Fruit fly (Drosophila melanogaster) whole organism, embryonic: ENCODE data around the gene Tim17b1.

Experiments used
- ATbp ChIP-seq: fragments of 200-800 bp; sonication (Bioruptor generic); optimal IDR thresholded peaks from 2 replicates; lab custom pipeline; 2017; ENCODE audit warnings: missing biosample characterization, mild to moderate bottlenecking, missing genetic modification characterization, missing genetic modification reagents
- Bteb2 ChIP-seq: fragments of 200-800 bp; sonication (Bioruptor generic); optimal IDR thresholded peaks from 2 replicates; lab custom pipeline; 2016; ENCODE audit warnings: missing biosample characterization, missing genetic modification characterization
- CG10274 ChIP-seq: fragments of 200-800 bp; sonication (Bioruptor generic); optimal IDR thresholded peaks from 3 replicates; lab custom pipeline; 2017; ENCODE audit warnings: missing biosample characterization, mild to moderate bottlenecking, missing genetic modification characterization
- CG10543 ChIP-seq: fragments of 200-800 bp; sonication (Bioruptor generic); optimal IDR thresholded peaks from 3 replicates; lab custom pipeline; 2017; ENCODE audit warnings: missing biosample characterization, mild to moderate bottlenecking, missing genetic modification characterization, moderate library complexity
- CG10979 ChIP-seq: fragments of 200-800 bp; sonication (Bioruptor generic); optimal IDR thresholded peaks from 2 replicates; lab custom pipeline; 2018; ENCODE audit warnings: missing biosample characterization, mild to moderate bottlenecking, missing genetic modification characterization, moderate library complexity
- CG12942 ChIP-seq: fragments of 200-800 bp; sonication (Bioruptor generic); optimal IDR thresholded peaks from 3 replicates; lab custom pipeline; 2016; ENCODE audit warnings: missing biosample characterization, missing genetic modification characterization
- CG15269 ChIP-seq: fragments of 200-800 bp; sonication (Bioruptor generic); optimal IDR thresholded peaks from 2 replicates; lab custom pipeline; 2018; ENCODE audit warnings: missing biosample characterization, mild to moderate bottlenecking, missing genetic modification characterization, moderate library complexity
- CG1603 ChIP-seq: fragments of 200-800 bp; sonication (Bioruptor generic); optimal IDR thresholded peaks from 2 replicates; lab custom pipeline; 2019; ENCODE audit warnings: missing biosample characterization, mild to moderate bottlenecking, missing genetic modification characterization, moderate library complexity
- CG30403 ChIP-seq: fragments of 200-800 bp; sonication (Bioruptor generic); optimal IDR thresholded peaks from 3 replicates; lab custom pipeline; 2016; ENCODE audit warnings: missing biosample characterization, missing genetic modification characterization
- CG31388 ChIP-seq: fragments of 200-800 bp; sonication (Bioruptor generic); optimal IDR thresholded peaks from 2 replicates; lab custom pipeline; 2016; ENCODE audit warnings: missing biosample characterization, missing genetic modification characterization
- CG3407 ChIP-seq: fragments of 200-800 bp; sonication (Bioruptor generic); optimal IDR thresholded peaks from 2 replicates; lab custom pipeline; 2018; ENCODE audit warnings: missing biosample characterization, mild to moderate bottlenecking, missing genetic modification characterization
- CG42726 ChIP-seq: fragments of 200-800 bp; sonication (Bioruptor generic); IDR thresholded peaks from 2 replicates; pipeline ENCODE4 v1.3.6; 2022; ENCODE audit warnings: missing biosample characterization, missing genetic modification characterization; ENCODE audit not compliant: partially characterized antibody
- CG4707 ChIP-seq: fragments of 200-800 bp; sonication (Bioruptor generic); optimal IDR thresholded peaks from 2 replicates; lab custom pipeline; 2018; ENCODE audit warnings: missing biosample characterization, mild to moderate bottlenecking, missing genetic modification characterization, moderate library complexity
- CG5245 ChIP-seq: fragments of 200-800 bp; sonication (Bioruptor generic); optimal IDR thresholded peaks from 3 replicates; lab custom pipeline; 2016; ENCODE audit warnings: missing biosample characterization, missing genetic modification characterization
- CG6854 ChIP-seq: fragments of 200-800 bp; sonication (Bioruptor generic); optimal IDR thresholded peaks from 3 replicates; lab custom pipeline; 2017; ENCODE audit warnings: missing biosample characterization, mild to moderate bottlenecking, missing genetic modification characterization
- CG8388 ChIP-seq: fragments of 200-800 bp; sonication (Bioruptor generic); optimal IDR thresholded peaks from 2 replicates; lab custom pipeline; 2019; ENCODE audit warnings: missing biosample characterization, mild to moderate bottlenecking, missing genetic modification characterization, moderate library complexity
- CTCF ChIP-seq: fragments of 200-800 bp; sonication (Bioruptor generic); optimal IDR thresholded peaks from 2 replicates; lab custom pipeline; 2017; ENCODE audit warnings: missing biosample characterization, mild to moderate bottlenecking, missing genetic modification characterization, moderate library complexity
- Chrac-16 ChIP-seq: fragments of 200-800 bp; sonication (Bioruptor generic); optimal IDR thresholded peaks from 3 replicates; lab custom pipeline; 2016; ENCODE audit warnings: missing biosample characterization, missing genetic modification characterization
- Fer1 ChIP-seq: fragments of 200-800 bp; sonication (Bioruptor generic); optimal IDR thresholded peaks from 2 replicates; lab custom pipeline; 2017; ENCODE audit warnings: missing biosample characterization, mild to moderate bottlenecking, missing genetic modification characterization
- Fer3 ChIP-seq: fragments of 200-800 bp; sonication (Bioruptor generic); optimal IDR thresholded peaks from 2 replicates; lab custom pipeline; 2018; ENCODE audit warnings: missing biosample characterization, mild to moderate bottlenecking, missing genetic modification characterization, moderate library complexity
- H2.0 ChIP-seq: fragments of 200-800 bp; sonication (Bioruptor generic); IDR thresholded peaks from 2 replicates; pipeline ENCODE4 v1.3.6; 2022; ENCODE audit warnings: missing biosample characterization, missing genetic modification characterization
- HLHmδ ChIP-seq: fragments of 200-800 bp; sonication (Bioruptor generic); optimal IDR thresholded peaks from 2 replicates; lab custom pipeline; 2018; ENCODE audit warnings: missing biosample characterization, mild to moderate bottlenecking, missing genetic modification characterization, moderate library complexity
- Hand ChIP-seq: fragments of 200-800 bp; sonication (Bioruptor generic); optimal IDR thresholded peaks from 2 replicates; lab custom pipeline; 2017; ENCODE audit warnings: mild to moderate bottlenecking, missing biosample characterization, missing genetic modification reagents, missing genetic modification characterization
- Hr3 ChIP-seq: fragments of 200-800 bp; sonication (Bioruptor generic); optimal IDR thresholded peaks from 3 replicates; lab custom pipeline; 2016; ENCODE audit warnings: missing biosample characterization, missing genetic modification characterization
- MTF-1 ChIP-seq: fragments of 200-800 bp; sonication (Bioruptor generic); optimal IDR thresholded peaks from 2 replicates; lab custom pipeline; 2018; ENCODE audit warnings: missing biosample characterization, mild to moderate bottlenecking, missing genetic modification characterization, borderline replicate concordance
- Mad ChIP-seq: fragments of 200-800 bp; sonication (Bioruptor generic); optimal IDR thresholded peaks from 2 replicates; lab custom pipeline; 2016; ENCODE audit warnings: missing biosample characterization, missing genetic modification characterization
- Mes4 ChIP-seq: fragments of 200-800 bp; sonication (Bioruptor generic); optimal IDR thresholded peaks from 2 replicates; lab custom pipeline; 2016; ENCODE audit warnings: missing biosample characterization, missing genetic modification characterization
- NC2α ChIP-seq: fragments of 200-800 bp; sonication (Bioruptor generic); optimal IDR thresholded peaks from 2 replicates; lab custom pipeline; 2016; ENCODE audit warnings: missing biosample characterization, missing genetic modification characterization
- PHDP ChIP-seq: fragments of 200-800 bp; sonication (Bioruptor generic); optimal IDR thresholded peaks from 3 replicates; lab custom pipeline; 2018; ENCODE audit warnings: missing biosample characterization, mild to moderate bottlenecking, missing genetic modification characterization, moderate library complexity
- Side ChIP-seq: fragments of 200-800 bp; sonication (Bioruptor generic); optimal IDR thresholded peaks from 2 replicates; lab custom pipeline; 2016; ENCODE audit warnings: missing biosample characterization, missing genetic modification characterization
- Xrp1 ChIP-seq: fragments of 200-800 bp; sonication (Bioruptor generic); IDR thresholded peaks from 2 replicates; pipeline ENCODE4 v1.3.6; 2022; ENCODE audit warnings: missing biosample characterization, missing genetic modification characterization
- croc ChIP-seq: fragments of 200-800 bp; sonication (Bioruptor generic); conservative IDR thresholded peaks from 3 replicates; pipeline ENCODE4 v1.3.6; 2022; ENCODE audit warnings: missing biosample characterization, missing genetic modification characterization
- crol ChIP-seq: fragments of 200-800 bp; sonication (Bioruptor generic); IDR thresholded peaks from 2 replicates; pipeline ENCODE4 v1.3.6; 2022; ENCODE audit warnings: missing biosample characterization, missing genetic modification characterization
- dati ChIP-seq: fragments of 200-800 bp; sonication (Bioruptor generic); IDR thresholded peaks from 2 replicates; pipeline ENCODE4 v1.3.6; 2022; ENCODE audit warnings: missing biosample characterization, missing genetic modification characterization
- dmrt99B ChIP-seq: fragments of 200-800 bp; sonication (Bioruptor generic); optimal IDR thresholded peaks from 2 replicates; lab custom pipeline; 2018; ENCODE audit warnings: missing biosample characterization, mild to moderate bottlenecking, missing genetic modification characterization, moderate library complexity
- eyg ChIP-seq: fragments of 200-800 bp; sonication (Bioruptor generic); optimal IDR thresholded peaks from 3 replicates; lab custom pipeline; 2016; ENCODE audit warnings: missing biosample characterization, missing genetic modification characterization
- fd64A ChIP-seq: fragments of 200-800 bp; sonication (Bioruptor generic); optimal IDR thresholded peaks from 3 replicates; lab custom pipeline; 2018; ENCODE audit warnings: missing biosample characterization, mild to moderate bottlenecking, missing genetic modification characterization
- grau ChIP-seq: fragments of 200-800 bp; optimal IDR thresholded peaks from 3 replicates; lab custom pipeline; 2019; ENCODE audit warnings: missing biosample characterization, mild to moderate bottlenecking, missing genetic modification characterization, moderate library complexity
- hb ChIP-seq: fragments of 200-800 bp; sonication (Bioruptor generic); IDR thresholded peaks from 3 replicates; pipeline ENCODE4 v1.3.6; 2022; ENCODE audit warnings: missing biosample characterization, missing genetic modification characterization; ENCODE audit not compliant: partially characterized antibody
- hth ChIP-seq: fragments of >200 bp; optimal IDR thresholded peaks from 2 replicates; lab custom pipeline; 2017; ENCODE audit warnings: inconsistent platforms
- jumu ChIP-seq: fragments of 200-800 bp; sonication (Bioruptor generic); optimal IDR thresholded peaks from 3 replicates; lab custom pipeline; 2016; ENCODE audit warnings: missing biosample characterization, missing genetic modification characterization
- kni ChIP-seq: fragments of 200-800 bp; sonication (Bioruptor generic); optimal IDR thresholded peaks from 3 replicates; lab custom pipeline; 2017; ENCODE audit warnings: mild to moderate bottlenecking, missing biosample characterization, missing genetic modification reagents, missing genetic modification characterization
- nom ChIP-seq: fragments of 200-800 bp; sonication (Bioruptor generic); optimal IDR thresholded peaks from 2 replicates; lab custom pipeline; 2017; ENCODE audit warnings: missing biosample characterization, missing genetic modification characterization, mild to moderate bottlenecking, moderate library complexity, missing genetic modification reagents
- odd ChIP-seq: fragments of 200-800 bp; sonication (Bioruptor generic); optimal IDR thresholded peaks from 2 replicates; lab custom pipeline; 2017; ENCODE audit warnings: missing biosample characterization, mild to moderate bottlenecking, missing genetic modification characterization
- pb ChIP-seq: fragments of 200-800 bp; sonication (Bioruptor generic); optimal IDR thresholded peaks from 3 replicates; lab custom pipeline; 2016; ENCODE audit warnings: missing biosample characterization, missing genetic modification characterization
- row ChIP-seq: fragments of 200-800 bp; sonication (Bioruptor generic); IDR thresholded peaks from 3 replicates; pipeline ENCODE4 v1.3.6; 2022; ENCODE audit warnings: missing biosample characterization, missing genetic modification characterization
- sim ChIP-seq: fragments of 200-800 bp; sonication (Bioruptor generic); IDR thresholded peaks from 2 replicates; pipeline ENCODE4 v1.3.6; 2022; ENCODE audit warnings: missing biosample characterization, missing genetic modification characterization
- so ChIP-seq: fragments of 200-800 bp; sonication (Bioruptor generic); IDR thresholded peaks from 3 replicates; pipeline ENCODE4 v1.3.6; 2022; ENCODE audit warnings: missing biosample characterization, missing genetic modification characterization
- tap ChIP-seq: fragments of 200-800 bp; optimal IDR thresholded peaks from 3 replicates; lab custom pipeline; 2019; ENCODE audit warnings: missing biosample characterization, mild to moderate bottlenecking, missing genetic modification characterization, moderate library complexity
- tin ChIP-seq: fragments of 200-800 bp; sonication (Bioruptor generic); optimal IDR thresholded peaks from 3 replicates; lab custom pipeline; 2016; ENCODE audit warnings: missing biosample characterization, missing genetic modification characterization
- vvl ChIP-seq: fragments of 200-800 bp; sonication (Bioruptor generic); IDR thresholded peaks from 2 replicates; pipeline ENCODE4 v1.3.6; 2022; ENCODE audit warnings: missing biosample characterization, missing genetic modification characterization

Gene Tim17b1

dm6 chr3R:5300620-5301019 is 675 bp downstream of the Tim17b1 start (continued):
- TF ChIP-seq Hr3 (peak; percentile 4), CG8388 (GFP tag; lab: Kevin White, UChicago) (no peak), CTCF (GFP tag; lab: Kevin White, UChicago) (peak; percentile 92), hb (0 out of 3 replicates have a peak, but pooled peaks have one; percentile 40), grau (tag; lab: Kevin White, UChicago) (peak; percentile 10), CG6854 (GFP tag; lab: Kevin White, UChicago) (no peak), CG31388 (GFP tag; lab: Kevin White, UChicago) (no peak), pb (peak; percentile 0), Chrac-16 (GFP tag; lab: Kevin White, UChicago) (peak; percentile 24), Mad (GFP tag; lab: Kevin White, UChicago) (peak; percentile 15), CG12942 (no peak), kni (peak; percentile 15), tap (tag; lab: Kevin White, UChicago) (no peak), dmrt99B (peak; percentile 32), Hand (GFP tag; lab: Kevin White, UChicago) (no peak), HLHmδ (GFP tag; lab: Kevin White, UChicago) (peak; percentile 65), CG1603 (tag; lab: Kevin White, UChicago) (peak; percentile 26), croc (GFP tag; lab: Robert Waterston, UW) (0 out of 3 replicates have a peak, but pooled peaks have one; percentile 13), sim (GFP tag; lab: Robert Waterston, UW) (no peak), MTF-1 (GFP tag; lab: Kevin White, UChicago) (peak; percentile 41), odd (GFP tag; lab: Kevin White, UChicago) (peak; percentile 34), row (GFP tag; lab: Robert Waterston, UW) (no peak), nom (peak; percentile 10), crol (GFP tag; lab: Robert Waterston, UW) (0 out of 2 replicates have a peak, but pooled peaks have one; percentile 12), eyg (no peak), CG3407 (GFP tag; lab: Kevin White, UChicago) (no peak), CG10979 (peak; percentile 18), CG4707 (GFP tag; lab: Kevin White, UChicago) (peak; percentile 54), NC2α (no peak), Xrp1 (GFP tag; lab: Robert Waterston, UW) (peak; percentile 23; the same call in 1 of the 2 replicates), Fer1 (GFP tag; lab: Kevin White, UChicago) (peak; percentile 68), CG5245 (GFP tag; lab: Kevin White, UChicago) (peak; percentile 32), jumu (GFP tag; lab: Kevin White, UChicago) (peak; percentile 6), CG10274 (GFP tag; lab: Kevin White, UChicago) (no peak), CG15269 (tag; lab: Kevin White, UChicago) (peak; percentile 30), vvl (peak; percentile 47; the same call in 1 of the 2 replicates), Fer3 (tag; lab: Kevin White, UChicago) (no peak), so (no peak), tin (peak; percentile 51), hth (lab: Kevin White, UChicago) (no peak), Side (no peak), PHDP (tag; lab: Kevin White, UChicago) (peak; percentile 4), CG30403 (GFP tag; lab: Kevin White, UChicago) (peak; percentile 3), dati (GFP tag; lab: Robert Waterston, UW) (no peak), CG10543 (GFP tag; lab: Kevin White, UChicago) (peak; percentile 29), CG42726 (peak; percentile 54; the same call in 1 of the 2 replicates), ATbp (GFP tag; lab: Kevin White, UChicago) (peak; percentile 56), fd64A (GFP tag; lab: Kevin White, UChicago) (peak; percentile 8), H2.0 (GFP tag; lab: Robert Waterston, UW) (0 out of 2 replicates have a peak, but pooled peaks have one; percentile 21), Mes4 (GFP tag; lab: Kevin White, UChicago) (peak; percentile 34), Bteb2 (GFP tag; lab: Kevin White, UChicago) (no peak)
